Fruit fly (Drosophila melanogaster) whole organism, embryonic: ENCODE results near the gene CG7916.

Experiments
- Antp ChIP-seq: fragments of 200-800 bp; sonication (Bioruptor generic); optimal IDR thresholded peaks from 3 replicates; lab custom pipeline; 2016; ENCODE audit warnings: missing biosample characterization, missing genetic modification characterization
- Bdp1 ChIP-seq: fragments of 200-800 bp; sonication (Bioruptor generic); optimal IDR thresholded peaks from 3 replicates; lab custom pipeline; 2016; ENCODE audit warnings: missing biosample characterization, missing genetic modification characterization
- CG10274 ChIP-seq: fragments of 200-800 bp; sonication (Bioruptor generic); optimal IDR thresholded peaks from 3 replicates; lab custom pipeline; 2017; ENCODE audit warnings: missing biosample characterization, mild to moderate bottlenecking, missing genetic modification characterization
- CG10462 ChIP-seq: fragments of 200-800 bp; sonication (Bioruptor generic); optimal IDR thresholded peaks from 2 replicates; lab custom pipeline; 2016; ENCODE audit warnings: missing biosample characterization, missing genetic modification characterization
- CG11093 ChIP-seq: fragments of 200-800 bp; sonication (Bioruptor generic); IDR thresholded peaks from 3 replicates; pipeline ENCODE4 v1.3.6; 2022; ENCODE audit warnings: missing biosample characterization, missing genetic modification characterization
- CG11398 ChIP-seq: fragments of 200-800 bp; sonication (Bioruptor generic); optimal IDR thresholded peaks from 2 replicates; lab custom pipeline; 2016; ENCODE audit warnings: missing biosample characterization, missing genetic modification characterization
- CG11504 ChIP-seq: fragments of 200-800 bp; sonication (Bioruptor generic); optimal IDR thresholded peaks from 3 replicates; lab custom pipeline; 2019; ENCODE audit warnings: missing biosample characterization, mild to moderate bottlenecking, missing genetic modification characterization, moderate library complexity
- CG12219 ChIP-seq: fragments of 200-800 bp; sonication (Bioruptor generic); optimal IDR thresholded peaks from 3 replicates; lab custom pipeline; 2018; ENCODE audit warnings: missing biosample characterization, mild to moderate bottlenecking, missing genetic modification characterization
- CG12299 ChIP-seq: fragments of 200-800 bp; sonication (Bioruptor generic); optimal IDR thresholded peaks from 2 replicates; lab custom pipeline; 2018; ENCODE audit warnings: missing biosample characterization, mild to moderate bottlenecking, missing genetic modification characterization
- CG14441 ChIP-seq: fragments of 200-800 bp; sonication (Bioruptor generic); IDR thresholded peaks from 2 replicates; pipeline ENCODE4 v1.3.6; 2022; ENCODE audit warnings: missing biosample characterization, missing genetic modification characterization
- CG15269 ChIP-seq: fragments of 200-800 bp; sonication (Bioruptor generic); optimal IDR thresholded peaks from 2 replicates; lab custom pipeline; 2018; ENCODE audit warnings: missing biosample characterization, mild to moderate bottlenecking, missing genetic modification characterization, moderate library complexity
- CG15514 ChIP-seq: fragments of 200-800 bp; sonication (Bioruptor generic); optimal IDR thresholded peaks from 3 replicates; lab custom pipeline; 2017; ENCODE audit warnings: missing biosample characterization, missing genetic modification characterization, mild to moderate bottlenecking, moderate library complexity, missing genetic modification reagents
- CG1603 ChIP-seq: fragments of 200-800 bp; sonication (Bioruptor generic); optimal IDR thresholded peaks from 2 replicates; lab custom pipeline; 2019; ENCODE audit warnings: missing biosample characterization, mild to moderate bottlenecking, missing genetic modification characterization, moderate library complexity
- CG17361 ChIP-seq: fragments of 200-800 bp; sonication (Bioruptor generic); IDR thresholded peaks from 3 replicates; pipeline ENCODE4 v1.3.6; 2022; ENCODE audit warnings: missing biosample characterization, missing genetic modification characterization
- CG30403 ChIP-seq: fragments of 200-800 bp; sonication (Bioruptor generic); optimal IDR thresholded peaks from 3 replicates; lab custom pipeline; 2016; ENCODE audit warnings: missing biosample characterization, missing genetic modification characterization
- CG32532 ChIP-seq: fragments of 200-800 bp; sonication (Bioruptor generic); IDR thresholded peaks from 2 replicates; pipeline ENCODE4 v1.3.6; 2022; ENCODE audit warnings: missing biosample characterization, missing genetic modification characterization
- CG34224 ChIP-seq: fragments of 200-800 bp; sonication (Bioruptor generic); IDR thresholded peaks from 3 replicates; pipeline ENCODE4 v1.3.6; 2022; ENCODE audit warnings: missing biosample characterization, missing genetic modification characterization; ENCODE audit not compliant: partially characterized antibody
- CG3838 ChIP-seq: fragments of 200-800 bp; sonication (Bioruptor generic); optimal IDR thresholded peaks from 3 replicates; lab custom pipeline; 2016; ENCODE audit warnings: missing biosample characterization, missing genetic modification characterization
- CG4404 ChIP-seq: fragments of 200-800 bp; sonication (Bioruptor generic); IDR thresholded peaks from 2 replicates; pipeline ENCODE4 v1.3.6; 2022; ENCODE audit warnings: missing biosample characterization, missing genetic modification characterization
- CG6689 ChIP-seq: fragments of 200-800 bp; sonication (Bioruptor generic); IDR thresholded peaks from 2 replicates; pipeline ENCODE4 v1.3.6; 2022; ENCODE audit warnings: missing biosample characterization, missing genetic modification characterization
- CG7786 ChIP-seq: fragments of 200-800 bp; sonication (Bioruptor generic); optimal IDR thresholded peaks from 2 replicates; lab custom pipeline; 2016; ENCODE audit warnings: missing biosample characterization, missing genetic modification characterization
- CG9817 ChIP-seq: fragments of 200-800 bp; sonication (Bioruptor generic); optimal IDR thresholded peaks from 2 replicates; lab custom pipeline; 2018; ENCODE audit warnings: missing biosample characterization, mild to moderate bottlenecking, missing genetic modification characterization, moderate library complexity
- D19B ChIP-seq: fragments of 200-800 bp; sonication (Bioruptor generic); optimal IDR thresholded peaks from 2 replicates; lab custom pipeline; 2017; ENCODE audit warnings: missing biosample characterization, mild to moderate bottlenecking, missing genetic modification characterization
- Deaf1 ChIP-seq: fragments of 200-800 bp; optimal IDR thresholded peaks from 3 replicates; lab custom pipeline; 2019; ENCODE audit warnings: missing biosample characterization, mild to moderate bottlenecking, missing genetic modification characterization, moderate library complexity
- Elba2 ChIP-seq: fragments of 200-800 bp; sonication (Bioruptor generic); optimal IDR thresholded peaks from 3 replicates; lab custom pipeline; 2016; ENCODE audit warnings: missing biosample characterization, missing genetic modification characterization
- GATAe ChIP-seq: fragments of 200-800 bp; sonication (Bioruptor generic); conservative IDR thresholded peaks from 2 replicates; pipeline ENCODE4 v1.3.6; 2022; ENCODE audit warnings: missing biosample characterization, missing genetic modification characterization
- Lhr ChIP-seq: fragments of 200-800 bp; sonication (Bioruptor generic); optimal IDR thresholded peaks from 3 replicates; lab custom pipeline; 2017; ENCODE audit warnings: mild to moderate bottlenecking, missing biosample characterization, missing genetic modification reagents, missing genetic modification characterization
- MTF-1 ChIP-seq: fragments of 200-800 bp; sonication (Bioruptor generic); optimal IDR thresholded peaks from 2 replicates; lab custom pipeline; 2018; ENCODE audit warnings: missing biosample characterization, mild to moderate bottlenecking, missing genetic modification characterization, borderline replicate concordance
- NC2α ChIP-seq: fragments of 200-800 bp; sonication (Bioruptor generic); optimal IDR thresholded peaks from 2 replicates; lab custom pipeline; 2016; ENCODE audit warnings: missing biosample characterization, missing genetic modification characterization
- Optix ChIP-seq: fragments of 200-800 bp; sonication (Bioruptor generic); IDR thresholded peaks from 3 replicates; pipeline ENCODE4 v1.3.6; 2022; ENCODE audit warnings: missing biosample characterization, missing genetic modification characterization
- Ravus ChIP-seq: fragments of 200-800 bp; sonication (Bioruptor generic); IDR thresholded peaks from 2 replicates; pipeline ENCODE4 v1.3.6; 2022; ENCODE audit warnings: missing biosample characterization, missing genetic modification characterization
- Sry-β ChIP-seq: fragments of 200-800 bp; sonication (Bioruptor generic); optimal IDR thresholded peaks from 2 replicates; lab custom pipeline; 2018; ENCODE audit warnings: missing biosample characterization, mild to moderate bottlenecking, missing genetic modification characterization, moderate library complexity
- TFAM ChIP-seq: fragments of 200-800 bp; sonication (Bioruptor generic); optimal IDR thresholded peaks from 2 replicates; lab custom pipeline; 2017; ENCODE audit warnings: missing biosample characterization, missing genetic modification characterization, inconsistent platforms
- YL-1 ChIP-seq: fragments of 200-800 bp; sonication (Bioruptor generic); optimal IDR thresholded peaks from 3 replicates; lab custom pipeline; 2017; ENCODE audit warnings: missing biosample characterization, mild to moderate bottlenecking, missing genetic modification characterization
- ara ChIP-seq: fragments of 200-800 bp; sonication (Bioruptor generic); IDR thresholded peaks from 2 replicates; pipeline ENCODE4 v1.3.6; 2022; ENCODE audit warnings: missing biosample characterization, missing genetic modification characterization
- ato ChIP-seq: fragments of 200-800 bp; sonication (Bioruptor generic); IDR thresholded peaks from 2 replicates; pipeline ENCODE4 v1.3.6; 2022; ENCODE audit warnings: missing biosample characterization, missing genetic modification characterization; ENCODE audit not compliant: partially characterized antibody
- crc ChIP-seq: fragments of 200-800 bp; sonication (Bioruptor generic); optimal IDR thresholded peaks from 2 replicates; lab custom pipeline; 2016; ENCODE audit warnings: missing biosample characterization, missing genetic modification characterization
- dmrt99B ChIP-seq: fragments of 200-800 bp; sonication (Bioruptor generic); optimal IDR thresholded peaks from 2 replicates; lab custom pipeline; 2018; ENCODE audit warnings: missing biosample characterization, mild to moderate bottlenecking, missing genetic modification characterization, moderate library complexity
- dysf ChIP-seq: fragments of 200-800 bp; sonication (Bioruptor generic); IDR thresholded peaks from 3 replicates; pipeline ENCODE4 v1.3.6; 2022; ENCODE audit warnings: missing biosample characterization, missing genetic modification characterization
- ems ChIP-seq: fragments of 200-800 bp; sonication (Bioruptor generic); optimal IDR thresholded peaks from 3 replicates; lab custom pipeline; 2016; ENCODE audit warnings: missing biosample characterization, missing genetic modification characterization
- fu2 ChIP-seq: fragments of 200-800 bp; sonication (Bioruptor generic); optimal IDR thresholded peaks from 2 replicates; lab custom pipeline; 2016; ENCODE audit warnings: missing biosample characterization, missing genetic modification characterization
- gcm2 ChIP-seq: fragments of 200-800 bp; sonication (Bioruptor generic); optimal IDR thresholded peaks from 2 replicates; lab custom pipeline; 2016; ENCODE audit warnings: missing biosample characterization, missing genetic modification characterization
- gro ChIP-seq: fragments of 200-800 bp; sonication (Bioruptor generic); optimal IDR thresholded peaks from 2 replicates; lab custom pipeline; 2016; ENCODE audit warnings: missing biosample characterization, missing genetic modification characterization
- jing ChIP-seq: fragments of 200-800 bp; sonication (Bioruptor generic); optimal IDR thresholded peaks from 2 replicates; lab custom pipeline; 2018; ENCODE audit warnings: missing biosample characterization, mild to moderate bottlenecking, missing genetic modification characterization
- knrl ChIP-seq: fragments of 200-800 bp; sonication (Bioruptor generic); IDR thresholded peaks from 3 replicates; pipeline ENCODE4 v1.3.6; 2022; ENCODE audit warnings: missing biosample characterization, missing genetic modification characterization; ENCODE audit not compliant: partially characterized antibody
- mam ChIP-seq: fragments of 200-800 bp; sonication (Bioruptor generic); optimal IDR thresholded peaks from 3 replicates; lab custom pipeline; 2016; ENCODE audit warnings: missing biosample characterization, missing genetic modification characterization
- pfk ChIP-seq: fragments of 200-800 bp; sonication (Bioruptor generic); optimal IDR thresholded peaks from 2 replicates; lab custom pipeline; 2018; ENCODE audit warnings: missing biosample characterization, mild to moderate bottlenecking, missing genetic modification characterization, moderate library complexity
- shn ChIP-seq: fragments of 200-800 bp; sonication (Bioruptor generic); optimal IDR thresholded peaks from 3 replicates; lab custom pipeline; 2016; ENCODE audit warnings: missing biosample characterization, missing genetic modification characterization
- ssp ChIP-seq: fragments of 200-800 bp; sonication (Bioruptor generic); IDR thresholded peaks from 2 replicates; pipeline ENCODE4 v1.3.6; 2022; ENCODE audit warnings: missing biosample characterization, missing genetic modification characterization
- ttk ChIP-seq: fragments of 200-800 bp; sonication (Bioruptor generic); IDR thresholded peaks from 2 replicates; pipeline ENCODE4 v2.1.2; 2022; ENCODE audit warnings: missing biosample characterization, missing genetic modification characterization
- twi ChIP-seq: fragments of 200-800 bp; optimal IDR thresholded peaks from 2 replicates; lab custom pipeline; 2019; ENCODE audit warnings: missing biosample characterization, mild to moderate bottlenecking, missing genetic modification characterization, moderate library complexity
- vfl ChIP-seq: fragments of 200-800 bp; sonication (Bioruptor generic); optimal IDR thresholded peaks from 2 replicates; lab custom pipeline; 2016; ENCODE audit warnings: missing biosample characterization, missing genetic modification characterization

Gene CG7916

DNA sequence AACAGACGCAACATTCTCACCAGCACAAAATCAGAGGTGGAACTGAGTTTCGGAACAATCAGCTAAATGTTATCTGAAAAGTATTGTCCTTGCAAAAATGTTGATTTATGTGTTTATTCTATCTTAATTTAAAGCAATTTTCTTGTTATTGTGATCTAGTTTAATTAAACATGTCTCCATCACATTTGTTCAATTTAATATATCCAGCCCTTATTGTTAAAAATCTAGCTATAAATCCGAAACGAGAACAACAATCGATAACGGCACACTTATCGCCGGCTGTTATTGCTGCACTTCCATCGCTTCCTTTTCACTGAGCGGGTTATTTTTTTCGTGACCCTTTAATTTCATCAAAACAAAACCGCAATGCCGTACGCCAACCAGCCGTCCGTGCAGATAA is 13.5 kb upstream of the CG7916 start, which contains the start of the genes GatC, PolG2 and Polr2C (continued):
- TF ChIP-seq ttk (GFP tag; lab: Robert Waterston, UW), result peak; percentile 10; the same call in 1 of the 2 replicates
- TF ChIP-seq CG32532 (GFP tag; lab: Robert Waterston, UW), result peak; percentile 34; the same call in 1 of the 2 replicates
- peak; percentile 81 for TF ChIP-seq Sry-β
- peak; percentile 55 for TF ChIP-seq CG30403 (GFP tag; lab: Kevin White, UChicago)
- TF ChIP-seq CG11504 (tag; lab: Kevin White, UChicago), result no peak
- TF ChIP-seq CG9817 (tag; lab: Kevin White, UChicago), result peak; percentile 40
- peak; percentile 34 for TF ChIP-seq twi (tag; lab: Kevin White, UChicago)
- TF ChIP-seq CG11398 (GFP tag; lab: Kevin White, UChicago), result no peak
- TF ChIP-seq crc (GFP tag; lab: Kevin White, UChicago), result no peak
- no peak for TF ChIP-seq CG15269 (tag; lab: Kevin White, UChicago)
- no peak for TF ChIP-seq NC2α (GFP tag; lab: Kevin White, UChicago)
- TF ChIP-seq Elba2, result peak; percentile 67
- peak; percentile 13 for TF ChIP-seq gro
- TF ChIP-seq dmrt99B (tag; lab: Kevin White, UChicago), result no peak
- no peak for TF ChIP-seq CG14441 (GFP tag; lab: Robert Waterston, UW)
- peak; percentile 16 for TF ChIP-seq CG10462 (GFP tag; lab: Kevin White, UChicago)
- no peak for TF ChIP-seq Deaf1 (tag; lab: Kevin White, UChicago)
- TF ChIP-seq CG1603 (tag; lab: Kevin White, UChicago), result peak; percentile 65
- peak; percentile 62 for TF ChIP-seq YL-1 (GFP tag; lab: Kevin White, UChicago)
- peak; percentile 87 for TF ChIP-seq ato (GFP tag; lab: Robert Waterston, UW)
- TF ChIP-seq CG6689 (GFP tag; lab: Robert Waterston, UW), result 0 out of 2 replicates have a peak, but pooled peaks have one; percentile 6
- peak; percentile 60 for TF ChIP-seq CG3838 (GFP tag; lab: Kevin White, UChicago)
- no peak for TF ChIP-seq CG4404 (GFP tag; lab: Robert Waterston, UW)
- no peak for TF ChIP-seq Optix (GFP tag; lab: Robert Waterston, UW)
- no peak for TF ChIP-seq jing (GFP tag; lab: Kevin White, UChicago)
- TF ChIP-seq shn, result no peak
- TF ChIP-seq Lhr (GFP tag; lab: Kevin White, UChicago), result peak; percentile 26
- no peak for TF ChIP-seq ems (GFP tag; lab: Kevin White, UChicago)
- peak; percentile 28 for TF ChIP-seq Bdp1
- TF ChIP-seq mam (GFP tag; lab: Kevin White, UChicago), result peak; percentile 63
- TF ChIP-seq vfl (GFP tag; lab: Kevin White, UChicago), result peak; percentile 33
- no peak for TF ChIP-seq ara (GFP tag; lab: Robert Waterston, UW)
- TF ChIP-seq Ravus (GFP tag; lab: Robert Waterston, UW), result no peak
- no peak for TF ChIP-seq TFAM (GFP tag; lab: Kevin White, UChicago)
- TF ChIP-seq CG10274 (GFP tag; lab: Kevin White, UChicago), result no peak
- TF ChIP-seq CG12219 (GFP tag; lab: Kevin White, UChicago), result no peak
- peak; percentile 81 for TF ChIP-seq knrl (GFP tag; lab: Robert Waterston, UW)
- peak; percentile 82 for TF ChIP-seq CG15514 (GFP tag; lab: Kevin White, UChicago)
- no peak for TF ChIP-seq CG11093
- TF ChIP-seq D19B (GFP tag; lab: Kevin White, UChicago), result no peak
- peak; percentile 94 for TF ChIP-seq CG34224 (GFP tag; lab: Robert Waterston, UW)
- TF ChIP-seq gcm2, result no peak
- no peak for TF ChIP-seq pfk (GFP tag; lab: Kevin White, UChicago)
- peak; percentile 7 for TF ChIP-seq CG7786 (GFP tag; lab: Kevin White, UChicago)
- peak; percentile 32 for TF ChIP-seq fu2
- TF ChIP-seq ssp (GFP tag; lab: Robert Waterston, UW), result peak; percentile 79
- TF ChIP-seq dysf (GFP tag; lab: Robert Waterston, UW), result no peak; the same call in 2 of the 3 replicates
- TF ChIP-seq CG17361 (GFP tag; lab: Robert Waterston, UW), result no peak
- no peak for TF ChIP-seq MTF-1 (GFP tag; lab: Kevin White, UChicago)
- TF ChIP-seq Antp (GFP tag; lab: Kevin White, UChicago), result no peak
- no peak for TF ChIP-seq GATAe (GFP tag; lab: Robert Waterston, UW)
- peak; percentile 64 for TF ChIP-seq CG12299 (tag; lab: Kevin White, UChicago)
